Worm (Caenorhabditis elegans): Measurements from ENCODE around the gene ttr-34.

The ttr-34 gene

ce11 chrX:13154514-13154913 lies 14.9 kb downstream of the ttr-34 start:
- TF ChIP-seq madf-9 (GFP tag; conservative IDR thresholded peaks at IDR 0.05): no peak
- TF ChIP-seq dve-1 (tag; optimal IDR thresholded peaks at IDR 0.05; ENCODE audit: insufficient read depth): peak; percentile 3
- TF ChIP-seq unc-62 (GFP tag; optimal IDR thresholded peaks at IDR 0.05 in 1 of 2): no peak
- no peak for TF ChIP-seq unc-62 (tag; optimal IDR thresholded peaks at IDR 0.05)
- TF ChIP-seq hlh-11 (tag; optimal IDR thresholded peaks at IDR 0.05): peak; percentile 27
- no peak for TF ChIP-seq daf-8 (GFP tag; IDR thresholded peaks at IDR 0.05)
- TF ChIP-seq hlh-30 (tag; optimal IDR thresholded peaks at IDR 0.05; ENCODE audit: insufficient read depth): peak; percentile 29
- TF ChIP-seq ceh-20 (GFP tag; IDR thresholded peaks at IDR 0.05): no peak
- no peak for TF ChIP-seq aly-2 (tag; optimal IDR thresholded peaks at IDR 0.05)
- no peak for TF ChIP-seq lim-7 (GFP tag; IDR thresholded peaks at IDR 0.05)
- TF ChIP-seq pqm-1 (tag; optimal IDR thresholded peaks at IDR 0.05): no peak
- 0 out of 2 replicates have a peak, but pooled peaks have one; percentile 23 for TF ChIP-seq dmd-6 (GFP tag; IDR thresholded peaks at IDR 0.05)

DNA sequence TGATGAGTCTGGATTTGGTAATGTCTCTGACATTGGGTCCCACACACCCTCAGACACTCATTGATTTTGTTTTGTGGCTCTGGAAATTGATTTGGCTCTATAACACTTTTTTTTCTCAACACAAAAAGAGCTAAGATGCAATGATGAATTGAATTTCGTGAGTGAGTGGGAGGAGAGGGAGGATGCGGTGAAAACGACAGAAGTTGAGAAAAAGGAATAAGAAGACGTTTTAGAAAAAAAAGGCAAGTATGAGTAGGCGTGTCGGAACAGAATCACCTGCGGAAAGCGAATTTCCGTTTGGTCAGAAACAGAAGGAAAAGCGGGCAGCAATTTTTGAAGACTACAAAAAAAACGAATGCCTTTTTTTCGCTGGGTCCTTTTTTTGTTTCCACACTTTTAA lies 16.1 kb downstream of the ttr-34 start:
- TF ChIP-seq ztf-7 (tag; optimal IDR thresholded peaks at IDR 0.05) (no peak), set-16 (GFP tag; IDR thresholded peaks at IDR 0.05) (no peak), dpl-1 (GFP tag; optimal IDR thresholded peaks at IDR 0.05) (no peak), nhr-10 (tag; optimal IDR thresholded peaks at IDR 0.05) (no peak), unc-62 (GFP tag; optimal IDR thresholded peaks at IDR 0.05 in 1 of 2) (peak in 1 of 2 experiments; percentile 38), unc-62 (tag; optimal IDR thresholded peaks at IDR 0.05) (no peak), fkh-10 (GFP tag; optimal IDR thresholded peaks at IDR 0.05) (peak; percentile 72)

DNA sequence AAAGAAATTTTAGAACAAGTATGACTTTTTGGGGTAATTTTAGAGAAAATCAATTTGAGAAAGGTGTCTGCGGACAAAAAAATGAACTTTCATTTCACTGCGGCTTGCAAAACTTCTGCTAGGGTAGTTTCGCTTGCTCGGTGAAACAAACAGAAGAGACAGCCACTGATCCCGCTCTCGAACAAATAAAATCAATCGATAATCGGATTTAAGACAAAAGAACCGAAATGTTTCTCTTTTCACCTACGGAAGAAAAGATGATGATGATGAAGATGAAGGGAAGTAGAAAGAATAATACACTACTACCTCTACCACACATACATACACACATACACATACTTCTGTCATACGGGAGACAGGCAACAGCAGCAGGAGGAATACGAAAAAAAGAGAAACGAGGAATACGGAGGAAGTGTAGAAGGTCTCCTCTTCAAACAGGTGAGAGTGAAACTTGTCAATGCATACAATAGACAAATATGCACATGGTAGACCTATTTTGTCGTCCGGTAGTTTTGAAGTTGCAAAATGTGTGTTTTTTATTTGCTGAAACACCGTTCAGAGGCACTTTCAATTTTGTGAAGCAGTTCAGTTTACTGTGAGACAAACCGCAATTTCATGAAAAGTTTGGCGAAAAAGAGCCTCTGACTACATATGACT lies 17.6 kb downstream of the ttr-34 start:
- TF ChIP-seq nhr-25 (tag; optimal IDR thresholded peaks at IDR 0.05; ENCODE audit: borderline replicate concordance, insufficient read depth): peak; percentile 29
- TF ChIP-seq aha-1 (tag): peak; percentile 97
- TF ChIP-seq rbr-2 (tag; optimal IDR thresholded peaks at IDR 0.05): no peak
- no peak for TF ChIP-seq fkh-10 (GFP tag; optimal IDR thresholded peaks at IDR 0.05)
- no peak for TF ChIP-seq F49E8.2 (tag; optimal IDR thresholded peaks at IDR 0.05; ENCODE audit: borderline replicate concordance)
- no peak for TF ChIP-seq nhr-111 (GFP tag; optimal IDR thresholded peaks at IDR 0.05)
- no peak for TF ChIP-seq zfp-2 (tag; optimal IDR thresholded peaks at IDR 0.05)
- TF ChIP-seq cey-2 (tag; optimal IDR thresholded peaks at IDR 0.05; ENCODE audit: borderline replicate concordance, insufficient read depth): no peak
- TF ChIP-seq daf-19 (GFP tag; conservative IDR thresholded peaks at IDR 0.05): no peak
- no peak for TF ChIP-seq T26A8.4 (GFP tag; IDR thresholded peaks at IDR 0.05)
- no peak for TF ChIP-seq saeg-2 (GFP tag; IDR thresholded peaks at IDR 0.05)
- TF ChIP-seq ctbp-1 (GFP tag; IDR thresholded peaks at IDR 0.05): no peak
- TF ChIP-seq unc-62 (GFP tag; optimal IDR thresholded peaks at IDR 0.05 in 1 of 2): peak in 1 of 2 experiments; percentile 34
- no peak for TF ChIP-seq unc-62 (tag; optimal IDR thresholded peaks at IDR 0.05)
- no peak for TF ChIP-seq pqm-1 (tag; optimal IDR thresholded peaks at IDR 0.05)
- TF ChIP-seq zip-11 (GFP tag; IDR thresholded peaks at IDR 0.05): no peak
- TF ChIP-seq lin-29 (GFP tag; IDR thresholded peaks at IDR 0.05): no peak
- TF ChIP-seq nhr-28 (tag; optimal IDR thresholded peaks at IDR 0.05): peak; percentile 26
- no peak for TF ChIP-seq lin-38 (GFP tag; IDR thresholded peaks at IDR 0.05)
- TF ChIP-seq nhr-76 (tag; optimal IDR thresholded peaks at IDR 0.05): no peak
- TF ChIP-seq tag-97 (GFP tag; IDR thresholded peaks at IDR 0.05): no peak
- TF ChIP-seq daf-16 (GFP tag; optimal IDR thresholded peaks at IDR 0.05): no peak
- peak; percentile 13 for TF ChIP-seq daf-16 (tag; optimal IDR thresholded peaks at IDR 0.05)
- TF ChIP-seq dve-1 (tag; optimal IDR thresholded peaks at IDR 0.05; ENCODE audit: insufficient read depth): peak; percentile 30
- TF ChIP-seq zip-2 (tag; optimal IDR thresholded peaks at IDR 0.05): no peak
- no peak for TF ChIP-seq lin-1 (GFP tag; IDR thresholded peaks at IDR 0.05)
- TF ChIP-seq sdz-12 (GFP tag; optimal IDR thresholded peaks at IDR 0.05): no peak
- no peak for TF ChIP-seq aly-2 (tag; optimal IDR thresholded peaks at IDR 0.05)
- no peak for TF ChIP-seq hmg-1.1 (GFP tag; IDR thresholded peaks at IDR 0.05)
- no peak for TF ChIP-seq dmd-8 (GFP tag; IDR thresholded peaks at IDR 0.05)
- TF ChIP-seq daf-12 (tag; optimal IDR thresholded peaks at IDR 0.05): no peak
- no peak for TF ChIP-seq set-16 (GFP tag; IDR thresholded peaks at IDR 0.05)
- no peak for TF ChIP-seq skn-1 (tag; optimal IDR thresholded peaks at IDR 0.05)
- no peak for TF ChIP-seq gei-8 (GFP tag; optimal IDR thresholded peaks at IDR 0.05)
- no peak for TF ChIP-seq nhr-42 (GFP tag; IDR thresholded peaks at IDR 0.05)
- no peak for TF ChIP-seq ceh-82 (tag; optimal IDR thresholded peaks at IDR 0.05)
- peak; percentile 70 for TF ChIP-seq ceh-28 (tag; optimal IDR thresholded peaks at IDR 0.05)

All from whole organism, L4 larva.